Worm (Caenorhabditis elegans): ENCODE data around the gene R04B3.2.

Gene R04B3.2

DNA sequence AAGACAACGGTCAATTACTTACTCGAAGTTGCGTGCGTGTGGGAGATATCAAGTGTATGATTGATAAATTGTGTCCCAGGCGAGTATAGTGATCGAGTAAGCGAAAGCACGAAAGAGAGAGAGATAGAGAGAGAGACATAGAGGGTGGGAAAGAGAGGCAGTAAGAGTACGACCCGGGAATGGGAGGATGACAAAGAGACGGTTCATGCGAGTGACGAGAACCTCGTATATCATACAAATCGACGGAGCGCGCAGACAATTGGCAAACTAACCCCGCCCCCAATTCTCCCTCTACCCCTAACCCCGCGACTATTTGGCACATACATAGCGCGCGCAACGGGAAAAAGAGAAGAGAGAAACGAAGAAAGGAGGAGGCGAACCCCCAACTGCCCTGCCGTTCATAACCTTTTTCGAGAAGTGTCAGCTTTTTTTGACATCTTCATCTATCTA, 22.4 kb upstream of the R04B3.2 start, which contains the start of gene rabr-1 (continued):
- peak in 1 of 3 experiments; percentile 6 for TF ChIP-seq ceh-82 (tag; optimal IDR thresholded peaks at IDR 0.05)
- TF ChIP-seq ces-1 (GFP tag; optimal IDR thresholded peaks at IDR 0.05): no peak
- peak; percentile 54 for TF ChIP-seq irx-1 (tag; optimal IDR thresholded peaks at IDR 0.05)
- TF ChIP-seq ets-5 (GFP tag; IDR thresholded peaks at IDR 0.05): no peak
- TF ChIP-seq nhr-71 (tag; optimal IDR thresholded peaks at IDR 0.05): peak; percentile 62
- peak in 1 of 2 experiments; percentile 33 for TF ChIP-seq efl-1 (optimal IDR thresholded peaks at IDR 0.05)
- TF ChIP-seq efl-1 (GFP tag; optimal IDR thresholded peaks at IDR 0.05 in 1 of 2): no peak
- TF ChIP-seq C16A3.4 (tag; optimal IDR thresholded peaks at IDR 0.05): peak; percentile 33
- TF ChIP-seq rnt-1 (tag; optimal IDR thresholded peaks at IDR 0.05): peak; percentile 32
- TF ChIP-seq jun-1 (tag; optimal IDR thresholded peaks at IDR 0.05): no peak
- no peak for TF ChIP-seq elt-2 (tag; optimal IDR thresholded peaks at IDR 0.05)
- peak; percentile 17 for TF ChIP-seq lir-3 (tag; optimal IDR thresholded peaks at IDR 0.05; ENCODE audit: poor library complexity)
- peak; percentile 97 for TF ChIP-seq skn-1 (tag; optimal IDR thresholded peaks at IDR 0.05)
- peak; percentile 69 for TF ChIP-seq unc-130 (tag; optimal IDR thresholded peaks at IDR 0.05)
- TF ChIP-seq nhr-47 (tag; optimal IDR thresholded peaks at IDR 0.05): peak; percentile 43
- peak in 1 of 3 experiments; percentile 1 for TF ChIP-seq dpl-1 (GFP tag; optimal IDR thresholded peaks at IDR 0.05)
- peak; percentile 18 for TF ChIP-seq swsn-7 (tag; optimal IDR thresholded peaks at IDR 0.05)
- TF ChIP-seq ceh-8 (GFP tag; optimal IDR thresholded peaks at IDR 0.05): no peak
- no peak for TF ChIP-seq nhr-76 (tag; optimal IDR thresholded peaks at IDR 0.05)
- peak; percentile 91 for TF ChIP-seq lin-14 (GFP tag; optimal IDR thresholded peaks at IDR 0.05)
- TF ChIP-seq vab-15 (tag; optimal IDR thresholded peaks at IDR 0.05): peak; percentile 24
- TF ChIP-seq nhr-19 (GFP tag; conservative IDR thresholded peaks at IDR 0.05): peak; percentile 62
- no peak for TF ChIP-seq aha-1 (tag; optimal IDR thresholded peaks at IDR 0.05)
- no peak for TF ChIP-seq efl-3 (GFP tag; optimal IDR thresholded peaks at IDR 0.05)

- TF ChIP-seq nhr-84 (tag; optimal IDR thresholded peaks at IDR 0.05): no peak
- TF ChIP-seq fkh-10 (GFP tag; optimal IDR thresholded peaks at IDR 0.05): peak; percentile 93
- TF ChIP-seq lin-14 (GFP tag; optimal IDR thresholded peaks at IDR 0.05): peak; percentile 68
These were observed 20.8 kb upstream of the R04B3.2 start for ce11 chrX:2494296-2494695.

ce11 chrX:2493586-2494175, 20.2 kb upstream of the R04B3.2 start:
- TF ChIP-seq ceh-8 (GFP tag; optimal IDR thresholded peaks at IDR 0.05) (no peak), efl-1 (optimal IDR thresholded peaks at IDR 0.05) (no peak), efl-1 (GFP tag; optimal IDR thresholded peaks at IDR 0.05 in 1 of 2) (peak in 1 of 2 experiments; percentile 65), skn-1 (tag; optimal IDR thresholded peaks at IDR 0.05) (peak; percentile 15), ama-1 (optimal IDR thresholded peaks at IDR 0.05) (no peak), snpc-4 (tag; optimal IDR thresholded peaks at IDR 0.05) (peak; percentile 1), sptf-1 (tag; optimal IDR thresholded peaks at IDR 0.05) (no peak)

DNA sequence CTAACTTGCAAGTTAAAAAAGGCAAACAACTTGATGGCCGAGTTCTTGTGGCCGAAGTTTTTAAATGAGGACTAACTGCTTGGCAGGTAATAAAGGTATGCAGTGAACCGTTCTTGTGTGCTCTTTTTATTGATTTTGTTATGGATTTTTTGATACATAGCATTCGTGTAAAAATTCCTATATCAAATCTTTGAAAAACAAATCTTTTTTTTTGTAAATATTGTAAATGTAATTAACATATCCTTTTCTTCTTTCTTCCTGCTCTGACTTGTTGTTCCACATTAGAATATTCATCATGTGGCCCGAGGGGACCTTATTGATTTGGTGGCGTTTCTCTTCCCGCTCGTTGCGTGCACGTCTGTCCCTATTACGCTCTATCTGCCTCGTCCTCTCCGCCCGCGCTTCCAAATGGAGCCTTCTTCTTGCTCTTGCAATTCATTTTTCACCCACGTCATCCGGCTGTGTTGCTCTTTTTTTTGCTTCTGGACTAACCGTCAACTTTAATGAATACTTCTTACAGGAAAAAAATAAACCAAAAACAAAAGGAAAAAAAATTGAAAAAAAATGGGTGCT, 15.1 kb upstream of the R04B3.2 start, which contains the start of gene hid-1:
Gene hid-1, plus strand, starts transcription at position 523 of the 573 bp plus-strand sequence.
- TF ChIP-seq rnt-1 (tag; optimal IDR thresholded peaks at IDR 0.05) (peak; percentile 38), unc-30 (tag; optimal IDR thresholded peaks at IDR 0.05) (no peak), lin-13 (GFP tag; optimal IDR thresholded peaks at IDR 0.05) (no peak), ztf-11 (tag; optimal IDR thresholded peaks at IDR 0.05) (peak in 1 of 2 experiments; percentile 46), nhr-19 (GFP tag; conservative IDR thresholded peaks at IDR 0.05) (no peak), nhr-20 (tag; optimal IDR thresholded peaks at IDR 0.05) (no peak), nhr-77 (tag; optimal IDR thresholded peaks at IDR 0.05) (no peak), elt-2 (tag; optimal IDR thresholded peaks at IDR 0.05) (no peak), tlp-1 (tag; optimal IDR thresholded peaks at IDR 0.05) (no peak), nhr-12 (tag; optimal IDR thresholded peaks at IDR 0.05) (no peak), ama-1 (optimal IDR thresholded peaks at IDR 0.05) (no peak), nhr-76 (tag; optimal IDR thresholded peaks at IDR 0.05) (no peak), C16A3.4 (tag; optimal IDR thresholded peaks at IDR 0.05) (no peak), hpl-2 (GFP tag; optimal IDR thresholded peaks at IDR 0.05) (no peak), C04F5.9 (tag; optimal IDR thresholded peaks at IDR 0.05) (no peak), skn-1 (tag; optimal IDR thresholded peaks at IDR 0.05) (peak; percentile 30), elt-3 (tag; optimal IDR thresholded peaks at IDR 0.05) (no peak), sptf-1 (tag; optimal IDR thresholded peaks at IDR 0.05) (no peak), lsy-2 (tag; optimal IDR thresholded peaks at IDR 0.05) (peak in 1 of 2 experiments; percentile 11), snpc-4 (tag; optimal IDR thresholded peaks at IDR 0.05) (no peak), mep-1 (tag; optimal IDR thresholded peaks at IDR 0.05) (no peak), lin-15B (tag; optimal IDR thresholded peaks at IDR 0.05) (no peak), ceh-82 (tag; optimal IDR thresholded peaks at IDR 0.05) (peak in 1 of 3 experiments; percentile 53), snu-23 (GFP tag; optimal IDR thresholded peaks at IDR 0.05) (peak; percentile 10), pag-3 (tag; optimal IDR thresholded peaks at IDR 0.05; ENCODE audit: borderline replicate concordance, insufficient read depth) (no peak), unc-130 (tag; optimal IDR thresholded peaks at IDR 0.05) (no peak), dsc-1 (tag; optimal IDR thresholded peaks at IDR 0.05) (no peak)
